Fruit fly (Drosophila melanogaster) whole organism, embryonic: ENCODE measurements around the gene MBD-like.
A peak's percentile ranks its signal among the peaks of the same experiment; 100 is the strongest.

Experiments
- Atf3 ChIP-seq: fragments of 200-800 bp; sonication (Bioruptor generic); optimal IDR thresholded peaks from 3 replicates; lab custom pipeline; 2016; ENCODE audit warnings: missing biosample characterization, missing genetic modification characterization
- B-H1 ChIP-seq: fragments of 200-800 bp; sonication (Bioruptor generic); IDR thresholded peaks from 3 replicates; pipeline ENCODE4 v1.3.6; 2022; ENCODE audit warnings: missing biosample characterization, missing genetic modification characterization
- BEAF-32 ChIP-seq: fragments of 200-800 bp; sonication (Bioruptor generic); optimal IDR thresholded peaks from 3 replicates; lab custom pipeline; 2017; ENCODE audit warnings: missing biosample characterization, missing genetic modification characterization, mild to moderate bottlenecking, moderate library complexity, missing genetic modification reagents
- Bteb2 ChIP-seq: fragments of 200-800 bp; sonication (Bioruptor generic); optimal IDR thresholded peaks from 2 replicates; lab custom pipeline; 2016; ENCODE audit warnings: missing biosample characterization, missing genetic modification characterization
- CG10431 ChIP-seq: fragments of 200-800 bp; sonication (Bioruptor generic); optimal IDR thresholded peaks from 3 replicates; lab custom pipeline; 2018; ENCODE audit warnings: missing biosample characterization, mild to moderate bottlenecking, missing genetic modification characterization
- CG11398 ChIP-seq: fragments of 200-800 bp; sonication (Bioruptor generic); optimal IDR thresholded peaks from 2 replicates; lab custom pipeline; 2016; ENCODE audit warnings: missing biosample characterization, missing genetic modification characterization
- CG14667 ChIP-seq: fragments of 200-800 bp; sonication (Bioruptor generic); IDR thresholded peaks from 2 replicates; pipeline ENCODE4 v1.3.6; 2022; ENCODE audit warnings: missing biosample characterization, missing genetic modification characterization
- CG1647 ChIP-seq: fragments of 200-800 bp; sonication (Bioruptor generic); optimal IDR thresholded peaks from 3 replicates; lab custom pipeline; 2016; ENCODE audit warnings: missing biosample characterization, missing genetic modification characterization
- CG17385 ChIP-seq: fragments of 200-800 bp; sonication (Bioruptor generic); optimal IDR thresholded peaks from 3 replicates; lab custom pipeline; 2018; ENCODE audit warnings: missing biosample characterization, mild to moderate bottlenecking, missing genetic modification characterization
- CG18262 ChIP-seq: fragments of 200-800 bp; optimal IDR thresholded peaks from 3 replicates; lab custom pipeline; 2019; ENCODE audit warnings: missing biosample characterization, mild to moderate bottlenecking, missing genetic modification characterization, moderate library complexity
- CG2120 ChIP-seq: fragments of 200-800 bp; sonication (Bioruptor generic); optimal IDR thresholded peaks from 3 replicates; lab custom pipeline; 2016; ENCODE audit warnings: missing biosample characterization, missing genetic modification characterization
- CG2129 ChIP-seq: fragments of 200-800 bp; sonication (Bioruptor generic); IDR thresholded peaks from 2 replicates; pipeline ENCODE4 v1.3.6; 2022; ENCODE audit warnings: missing biosample characterization, missing genetic modification characterization; ENCODE audit not compliant: partially characterized antibody
- CG33557 ChIP-seq: fragments of 200-800 bp; sonication (Bioruptor generic); optimal IDR thresholded peaks from 2 replicates; lab custom pipeline; 2019; ENCODE audit warnings: missing biosample characterization, mild to moderate bottlenecking, missing genetic modification characterization, moderate library complexity
- CG6654 ChIP-seq: fragments of 200-800 bp; sonication (Bioruptor generic); optimal IDR thresholded peaks from 2 replicates; lab custom pipeline; 2017; ENCODE audit warnings: missing biosample characterization, mild to moderate bottlenecking, missing genetic modification characterization
- CG6813 ChIP-seq: fragments of 200-800 bp; sonication (Bioruptor generic); optimal IDR thresholded peaks from 2 replicates; lab custom pipeline; 2017; ENCODE audit warnings: missing biosample characterization, missing genetic modification characterization, mild to moderate bottlenecking, moderate library complexity, missing genetic modification reagents
- CG7839 ChIP-seq: fragments of 200-800 bp; sonication (Bioruptor generic); optimal IDR thresholded peaks from 3 replicates; lab custom pipeline; 2018; ENCODE audit warnings: missing biosample characterization, mild to moderate bottlenecking, missing genetic modification characterization, moderate library complexity
- CG8089 ChIP-seq: fragments of 200-800 bp; sonication (Bioruptor generic); optimal IDR thresholded peaks from 3 replicates; lab custom pipeline; 2016; ENCODE audit warnings: missing biosample characterization, missing genetic modification characterization
- CG8478 ChIP-seq: fragments of >200 bp; optimal IDR thresholded peaks from 2 replicates; lab custom pipeline; 2018
- CG8924 ChIP-seq: fragments of 200-800 bp; optimal IDR thresholded peaks from 3 replicates; lab custom pipeline; 2019; ENCODE audit warnings: missing biosample characterization, mild to moderate bottlenecking, missing genetic modification characterization, moderate library complexity
- CTCF ChIP-seq: fragments of 200-800 bp; sonication (Bioruptor generic); optimal IDR thresholded peaks from 2 replicates; lab custom pipeline; 2017; ENCODE audit warnings: missing biosample characterization, mild to moderate bottlenecking, missing genetic modification characterization, moderate library complexity
- Deaf1 ChIP-seq: fragments of 200-800 bp; optimal IDR thresholded peaks from 3 replicates; lab custom pipeline; 2019; ENCODE audit warnings: missing biosample characterization, mild to moderate bottlenecking, missing genetic modification characterization, moderate library complexity
- Dip2 ChIP-seq: fragments of 200-800 bp; sonication (Bioruptor generic); IDR thresholded peaks from 2 replicates; pipeline ENCODE4 v1.3.6; 2022; ENCODE audit warnings: missing biosample characterization, missing genetic modification characterization
- Dll ChIP-seq: fragments of 200-800 bp; sonication (Bioruptor generic); IDR thresholded peaks from 4 replicates; pipeline ENCODE4 v1.3.6; 2022; ENCODE audit warnings: missing biosample characterization, missing genetic modification characterization; ENCODE audit not compliant: partially characterized antibody
- Elba2 ChIP-seq: fragments of 200-800 bp; sonication (Bioruptor generic); optimal IDR thresholded peaks from 3 replicates; lab custom pipeline; 2016; ENCODE audit warnings: missing biosample characterization, missing genetic modification characterization
- Gug ChIP-seq: fragments of 200-800 bp; sonication (Bioruptor generic); IDR thresholded peaks from 4 replicates; pipeline ENCODE4 v1.3.6; 2022; ENCODE audit warnings: missing biosample characterization, missing genetic modification characterization
- HLH4C ChIP-seq: fragments of 200-800 bp; sonication (Bioruptor generic); IDR thresholded peaks from 3 replicates; pipeline ENCODE4 v1.3.6; 2022; ENCODE audit warnings: missing biosample characterization, missing genetic modification characterization; ENCODE audit not compliant: partially characterized antibody
- Max ChIP-seq: fragments of 200-800 bp; sonication (Bioruptor generic); optimal IDR thresholded peaks from 2 replicates; lab custom pipeline; 2016; ENCODE audit warnings: missing biosample characterization, mild to moderate bottlenecking, missing genetic modification characterization
- Mes4 ChIP-seq: fragments of 200-800 bp; sonication (Bioruptor generic); optimal IDR thresholded peaks from 2 replicates; lab custom pipeline; 2016; ENCODE audit warnings: missing biosample characterization, missing genetic modification characterization
- Optix ChIP-seq: fragments of 200-800 bp; sonication (Bioruptor generic); IDR thresholded peaks from 3 replicates; pipeline ENCODE4 v1.3.6; 2022; ENCODE audit warnings: missing biosample characterization, missing genetic modification characterization
- ara ChIP-seq: fragments of 200-800 bp; sonication (Bioruptor generic); IDR thresholded peaks from 2 replicates; pipeline ENCODE4 v1.3.6; 2022; ENCODE audit warnings: missing biosample characterization, missing genetic modification characterization
- ash1 ChIP-seq: fragments of 200-800 bp; sonication (Bioruptor generic); optimal IDR thresholded peaks from 2 replicates; lab custom pipeline; 2018; ENCODE audit warnings: missing biosample characterization, mild to moderate bottlenecking, missing genetic modification characterization
- caup ChIP-seq: fragments of 200-800 bp; sonication (Bioruptor generic); optimal IDR thresholded peaks from 3 replicates; lab custom pipeline; 2017; ENCODE audit warnings: missing biosample characterization, mild to moderate bottlenecking, missing genetic modification characterization, moderate library complexity; ENCODE audit not compliant: severe bottlenecking
- chif ChIP-seq, 2 experiments: fragments of 200-800 bp; sonication (Bioruptor generic); optimal IDR thresholded peaks; 3 replicates each; lab custom pipeline; 2016; ENCODE audit warnings: missing biosample characterization in 2 of 2, missing genetic modification characterization in 2 of 2
- crp ChIP-seq, 2 experiments: fragments of 200-800 bp; sonication (Bioruptor generic); optimal IDR thresholded peaks; 2 replicates in 1 of 2; 3 replicates in 1 of 2; lab custom pipeline; 2017; ENCODE audit warnings: missing biosample characterization in 2 of 2, missing genetic modification characterization in 2 of 2, mild to moderate bottlenecking in 1 of 2, moderate library complexity in 1 of 2
- dysf ChIP-seq: fragments of 200-800 bp; sonication (Bioruptor generic); IDR thresholded peaks from 3 replicates; pipeline ENCODE4 v1.3.6; 2022; ENCODE audit warnings: missing biosample characterization, missing genetic modification characterization
- emc ChIP-seq: fragments of 200-800 bp; sonication (Bioruptor generic); optimal IDR thresholded peaks from 2 replicates; lab custom pipeline; 2016; ENCODE audit warnings: missing biosample characterization, missing genetic modification characterization
- fd96Cb ChIP-seq: fragments of 200-800 bp; sonication (Bioruptor generic); optimal IDR thresholded peaks from 2 replicates; lab custom pipeline; 2018; ENCODE audit warnings: missing biosample characterization, mild to moderate bottlenecking, missing genetic modification characterization, moderate library complexity
- fru ChIP-seq: fragments of >200 bp; optimal IDR thresholded peaks from 2 replicates; lab custom pipeline; 2017
- hth ChIP-seq: fragments of >200 bp; optimal IDR thresholded peaks from 2 replicates; lab custom pipeline; 2017; ENCODE audit warnings: inconsistent platforms
- jigr1 ChIP-seq: fragments of 200-800 bp; sonication (Bioruptor generic); IDR thresholded peaks from 3 replicates; pipeline ENCODE4 v1.3.6; 2022; ENCODE audit warnings: missing biosample characterization, missing genetic modification characterization
- ken ChIP-seq: fragments of 200-800 bp; sonication (Bioruptor generic); IDR thresholded peaks from 3 replicates; pipeline ENCODE4 v1.3.6; 2022; ENCODE audit warnings: missing biosample characterization, missing genetic modification characterization
- kni ChIP-seq: fragments of 200-800 bp; sonication (Bioruptor generic); optimal IDR thresholded peaks from 3 replicates; lab custom pipeline; 2017; ENCODE audit warnings: mild to moderate bottlenecking, missing biosample characterization, missing genetic modification reagents, missing genetic modification characterization
- lola ChIP-seq, 3 experiments: fragments of >200 bp in 2 of 3; fragments of 200-800 bp in 1 of 3; sonication (Bioruptor generic) in 1 of 3; optimal IDR thresholded peaks; 2 replicates each; lab custom pipeline; 2017 to 2019; ENCODE audit warnings: missing biosample characterization in 3 of 3, missing genetic modification characterization in 3 of 3, mild to moderate bottlenecking in 1 of 3, moderate library complexity in 1 of 3
- nerfin-1 ChIP-seq: fragments of 200-800 bp; sonication (Bioruptor generic); optimal IDR thresholded peaks from 3 replicates; lab custom pipeline; 2019; ENCODE audit warnings: missing biosample characterization, mild to moderate bottlenecking, missing genetic modification characterization, moderate library complexity
- nerfin-2 ChIP-seq: fragments of 200-800 bp; sonication (Bioruptor generic); IDR thresholded peaks from 2 replicates; pipeline ENCODE4 v1.3.6; 2022; ENCODE audit warnings: missing biosample characterization, missing genetic modification characterization; ENCODE audit not compliant: partially characterized antibody
- oc ChIP-seq: fragments of 200-800 bp; sonication (Bioruptor generic); optimal IDR thresholded peaks from 2 replicates; lab custom pipeline; 2018; ENCODE audit warnings: missing biosample characterization, mild to moderate bottlenecking, missing genetic modification characterization, moderate library complexity
- run ChIP-seq: fragments of 200-800 bp; sonication (Bioruptor generic); optimal IDR thresholded peaks from 3 replicates; lab custom pipeline; 2018; ENCODE audit warnings: missing biosample characterization, mild to moderate bottlenecking, missing genetic modification characterization
- sqz ChIP-seq: fragments of 200-800 bp; sonication (Bioruptor generic); optimal IDR thresholded peaks from 3 replicates; lab custom pipeline; 2018; ENCODE audit warnings: missing biosample characterization, mild to moderate bottlenecking, missing genetic modification characterization
- trem ChIP-seq: fragments of 200-800 bp; optimal IDR thresholded peaks from 3 replicates; lab custom pipeline; 2019; ENCODE audit warnings: missing biosample characterization, mild to moderate bottlenecking, missing genetic modification characterization, moderate library complexity
- trh ChIP-seq: fragments of 200-800 bp; sonication (Bioruptor generic); optimal IDR thresholded peaks from 2 replicates; lab custom pipeline; 2016; ENCODE audit warnings: missing biosample characterization, missing genetic modification characterization
- usp ChIP-seq: fragments of >200 bp; optimal IDR thresholded peaks from 2 replicates; lab custom pipeline; 2017; ENCODE audit warnings: missing biosample characterization, missing genetic modification characterization

The MBD-like gene

DNA sequence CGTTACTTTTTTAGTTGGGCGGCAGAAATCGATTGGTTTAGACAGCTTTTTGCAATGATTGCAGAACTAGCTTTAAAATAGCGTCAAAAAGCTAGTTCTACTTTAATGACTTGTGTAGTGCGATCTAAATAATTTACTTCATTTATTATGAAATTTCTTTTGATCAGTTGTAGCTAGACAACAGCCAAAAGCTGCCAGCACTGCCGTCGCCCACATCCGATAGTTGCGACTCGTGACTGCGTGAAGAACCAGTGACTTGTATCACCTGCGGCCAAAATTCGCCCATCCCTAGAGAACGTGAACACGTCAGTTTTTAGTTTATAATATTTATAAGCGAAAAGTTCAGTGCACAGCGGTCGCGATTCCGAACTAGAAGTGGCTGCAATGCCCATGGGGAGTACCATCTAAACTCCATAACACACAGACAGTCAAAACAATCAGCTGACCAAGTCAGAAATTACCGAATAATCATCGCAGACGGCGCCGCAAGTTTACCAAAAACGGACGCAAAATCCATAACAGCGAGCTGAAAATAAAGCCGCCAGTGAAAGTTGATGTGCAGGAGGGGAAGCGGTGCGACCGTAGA, 27.2 kb downstream of the MBD-like start, which contains the start of gene P58IPK (continued):
- TF ChIP-seq CG6654 (GFP tag; lab: Kevin White, UChicago) (no peak), lola (GFP tag; optimal IDR thresholded peaks at IDR 0.05; lab: Kevin White, UChicago) (peak in 1 of 3 experiments; percentile 46), emc (GFP tag; lab: Kevin White, UChicago) (no peak), Elba2 (GFP tag; lab: Kevin White, UChicago) (no peak), ara (GFP tag; lab: Robert Waterston, UW) (no peak), ash1 (GFP tag; lab: Kevin White, UChicago) (peak; percentile 40), CG33557 (GFP tag; lab: Kevin White, UChicago) (peak; percentile 20), crp (GFP tag; optimal IDR thresholded peaks at IDR 0.05; lab: Kevin White, UChicago) (peak in 1 of 2 experiments; percentile 52), HLH4C (GFP tag; lab: Robert Waterston, UW) (peak; percentile 89), BEAF-32 (GFP tag; lab: Kevin White, UChicago) (peak; percentile 99), nerfin-2 (GFP tag; lab: Robert Waterston, UW) (peak; percentile 74), caup (peak; percentile 40), Atf3 (peak; percentile 68), trh (no peak), CG17385 (GFP tag; lab: Kevin White, UChicago) (peak; percentile 4), CG10431 (GFP tag; lab: Kevin White, UChicago) (no peak), fru (lab: Kevin White, UChicago) (no peak), hth (lab: Kevin White, UChicago) (no peak), sqz (GFP tag; lab: Kevin White, UChicago) (no peak), usp (no peak), CG11398 (peak; percentile 37), run (no peak), CG8478 (no peak), Dll (GFP tag; lab: Robert Waterston, UW) (peak; percentile 94), Deaf1 (tag; lab: Kevin White, UChicago) (no peak), CG7839 (tag; lab: Kevin White, UChicago) (peak; percentile 50), dysf (GFP tag; lab: Robert Waterston, UW) (peak; percentile 54; the same call in 2 of the 3 replicates), CTCF (GFP tag; lab: Kevin White, UChicago) (no peak), Dip2 (GFP tag; lab: Robert Waterston, UW) (no peak), nerfin-1 (tag; lab: Kevin White, UChicago) (peak; percentile 11), Optix (GFP tag; lab: Robert Waterston, UW) (peak; percentile 65; the same call in 2 of the 3 replicates), Bteb2 (GFP tag; lab: Kevin White, UChicago) (peak; percentile 70), ken (GFP tag; lab: Robert Waterston, UW) (peak; percentile 78), B-H1 (GFP tag; lab: Robert Waterston, UW) (no peak), Mes4 (GFP tag; lab: Kevin White, UChicago) (peak; percentile 36), kni (peak; percentile 22), CG1647 (GFP tag; lab: Kevin White, UChicago) (peak; percentile 57), CG14667 (peak; percentile 56), oc (tag; lab: Kevin White, UChicago) (no peak), jigr1 (GFP tag; lab: Robert Waterston, UW) (no peak), trem (peak; percentile 88), CG6813 (GFP tag; lab: Kevin White, UChicago) (no peak), CG8089 (no peak), CG2129 (GFP tag; lab: Robert Waterston, UW) (peak; percentile 83), CG18262 (tag; lab: Kevin White, UChicago) (peak; percentile 35), CG2120 (GFP tag; lab: Kevin White, UChicago) (peak; percentile 87), Max (GFP tag; lab: Kevin White, UChicago) (peak; percentile 56), CG8924 (tag; lab: Kevin White, UChicago) (peak; percentile 60), Gug (GFP tag; lab: Robert Waterston, UW) (peak; percentile 89), fd96Cb (tag; lab: Kevin White, UChicago) (peak; percentile 9), chif (GFP tag; optimal IDR thresholded peaks at IDR 0.05; lab: Kevin White, UChicago) (peak; percentile 42 to 57)
